Worm (Caenorhabditis elegans) whole organism, young adult: Measurements from ENCODE around the gene gcl-1.
A peak's percentile ranks its signal among the peaks of the same experiment; 100 is the strongest.

Source experiments
- B0035.1 ChIP-seq: sonication (generic microtip); optimal IDR thresholded peaks from 2 replicates; lab custom pipeline; 2016; ENCODE audit warnings: missing genetic modification characterization, mild to moderate bottlenecking, missing compliant biosample characterization, missing genotype, missing genetic modification reagents
- C17E4.6 ChIP-seq: fragments of 200-800 bp; sonication (Bioruptor generic); IDR thresholded peaks from 2 replicates; pipeline ENCODE4 v1.3.6; 2022; ENCODE audit warnings: missing genetic modification reagents, missing genetic modification characterization, missing compliant biosample characterization
- F10E7.11 ChIP-seq: sonication (generic microtip); optimal IDR thresholded peaks from 2 replicates; lab custom pipeline; 2017; ENCODE audit warnings: mild to moderate bottlenecking, missing genetic modification characterization, moderate library complexity, missing compliant biosample characterization
- F23B12.7 ChIP-seq: sonication (generic microtip); optimal IDR thresholded peaks from 2 replicates; lab custom pipeline; 2017; ENCODE audit warnings: missing genetic modification characterization, mild to moderate bottlenecking, missing compliant biosample characterization, antibody characterized with exemption, moderate library complexity; ENCODE audit not compliant: insufficient read depth
- F33H1.4 ChIP-seq: fragments of 200-800 bp; sonication (Bioruptor generic); IDR thresholded peaks from 2 replicates; pipeline ENCODE4 v1.3.6; 2022; ENCODE audit warnings: missing genetic modification reagents, missing genetic modification characterization, missing compliant biosample characterization
- F37B4.10 ChIP-seq: fragments of 200-800 bp; sonication (Bioruptor generic); IDR thresholded peaks from 2 replicates; pipeline ENCODE4 v1.3.6; 2022; ENCODE audit warnings: missing genetic modification characterization, missing compliant biosample characterization
- F52B5.7 ChIP-seq: sonication (generic microtip); optimal IDR thresholded peaks from 2 replicates; lab custom pipeline; 2016; ENCODE audit warnings: mild to moderate bottlenecking, missing genetic modification characterization, missing compliant biosample characterization
- F57A8.1 ChIP-seq: fragments of 200-800 bp; sonication (Bioruptor generic); optimal IDR thresholded peaks from 2 replicates; lab custom pipeline; 2018; ENCODE audit warnings: mild to moderate bottlenecking, missing genetic modification characterization, moderate library complexity, missing compliant biosample characterization
- Y53F4B.3 ChIP-seq: fragments of 200-800 bp; sonication (Bioruptor generic); IDR thresholded peaks from 2 replicates; pipeline ENCODE4 v1.3.6; 2022; ENCODE audit warnings: missing genetic modification reagents, missing genetic modification characterization, missing compliant biosample characterization
- Y53G8AR.9 ChIP-seq: fragments of 200-800 bp; sonication (Bioruptor generic); conservative IDR thresholded peaks from 2 replicates; pipeline ENCODE4 v1.3.6; 2022; ENCODE audit warnings: missing genetic modification reagents, missing genetic modification characterization, missing compliant biosample characterization
- Y56A3A.18 ChIP-seq: fragments of 200-800 bp; sonication (Bioruptor generic); IDR thresholded peaks from 2 replicates; pipeline ENCODE4 v1.3.6; 2022; ENCODE audit warnings: missing genetic modification reagents, missing genetic modification characterization, missing compliant biosample characterization
- Y67H2A.10 ChIP-seq: fragments of 200-800 bp; sonication (Bioruptor generic); conservative IDR thresholded peaks from 2 replicates; pipeline ENCODE4 v1.3.6; 2022; ENCODE audit warnings: missing genetic modification reagents, missing genetic modification characterization, missing compliant biosample characterization
- ZK185.1 ChIP-seq: sonication (generic microtip); optimal IDR thresholded peaks from 2 replicates; lab custom pipeline; 2016; ENCODE audit warnings: mild to moderate bottlenecking, missing genetic modification characterization, missing compliant biosample characterization; ENCODE audit not compliant: poor library complexity, severe bottlenecking
- akir-1 ChIP-seq: fragments of 200-800 bp; sonication (Bioruptor generic); optimal IDR thresholded peaks from 2 replicates; lab custom pipeline; 2018; ENCODE audit warnings: mild to moderate bottlenecking, missing genetic modification characterization, moderate library complexity, missing compliant biosample characterization
- ama-1 ChIP-seq, 3 experiments: fragments of 150-350 bp in 1 of 3; sonication (generic microtip) in 2 of 3; optimal IDR thresholded peaks; 2 replicates each; lab custom pipeline; 2014 to 2018; ENCODE audit warnings: missing biosample characterization in 2 of 3, missing genetic modification characterization in 2 of 3, missing genetic modification reagents in 2 of 3
- bed-2 ChIP-seq: fragments of 200-800 bp; sonication (Bioruptor generic); IDR thresholded peaks from 2 replicates; pipeline ENCODE4 v1.3.6; 2022; ENCODE audit warnings: missing genetic modification reagents, missing genetic modification characterization, missing compliant biosample characterization
- cebp-1 ChIP-seq, 2 experiments: fragments of 200-800 bp in 1 of 2; sonication (Bioruptor generic) in 1 of 2; sonication (generic microtip) in 1 of 2; IDR thresholded peaks in 1 of 2; optimal IDR thresholded peaks in 1 of 2; 2 replicates each; pipeline versions ENCODE4 v1.3.6 to Lab custom; 2017 to 2022; ENCODE audit warnings: missing compliant biosample characterization in 2 of 2, missing genetic modification characterization in 2 of 2, mild to moderate bottlenecking in 1 of 2, missing genetic modification reagents in 1 of 2, moderate library complexity in 1 of 2
- chd-7 ChIP-seq: sonication (generic microtip); optimal IDR thresholded peaks from 2 replicates; lab custom pipeline; 2016; ENCODE audit warnings: mild to moderate bottlenecking, missing genetic modification characterization, moderate library complexity, missing compliant biosample characterization
- die-1 ChIP-seq: sonication (generic microtip); optimal IDR thresholded peaks from 2 replicates; lab custom pipeline; 2016; ENCODE audit warnings: missing genotype, mild to moderate bottlenecking, missing genetic modification characterization, missing compliant biosample characterization
- dox-1 ChIP-seq: fragments of 200-800 bp; sonication (Bioruptor generic); IDR thresholded peaks from 2 replicates; pipeline ENCODE4 v1.3.6; 2022; ENCODE audit warnings: missing genetic modification reagents, missing genetic modification characterization, missing compliant biosample characterization
- efl-1 ChIP-seq: fragments of 150-350 bp; optimal IDR thresholded peaks from 2 replicates; lab custom pipeline; 2014; ENCODE audit warnings: missing biosample characterization, missing genetic modification reagents, missing genetic modification characterization
- egl-44 ChIP-seq: fragments of 200-800 bp; sonication (Bioruptor generic); IDR thresholded peaks from 2 replicates; pipeline ENCODE4 v1.3.6; 2022; ENCODE audit warnings: missing genetic modification reagents, missing genetic modification characterization, missing compliant biosample characterization
- egrh-3 ChIP-seq: fragments of 200-800 bp; sonication (Bioruptor generic); IDR thresholded peaks from 2 replicates; pipeline ENCODE4 v1.3.6; 2022; ENCODE audit warnings: missing genetic modification reagents, missing genetic modification characterization, missing compliant biosample characterization
- hlh-26 ChIP-seq: fragments of 200-800 bp; sonication (Bioruptor generic); conservative IDR thresholded peaks from 2 replicates; pipeline ENCODE4 v1.3.6; 2022; ENCODE audit warnings: missing genetic modification reagents, missing genetic modification characterization, missing compliant biosample characterization
- hmg-20 ChIP-seq: fragments of 200-800 bp; sonication (Bioruptor generic); IDR thresholded peaks from 2 replicates; pipeline ENCODE4 v1.3.6; 2022; ENCODE audit warnings: missing genetic modification reagents, missing genetic modification characterization, missing compliant biosample characterization
- hsf-1 ChIP-seq: fragments of 200-800 bp; sonication (Bioruptor generic); IDR thresholded peaks from 2 replicates; pipeline ENCODE4 v1.3.6; 2022; ENCODE audit warnings: missing genetic modification reagents, missing genetic modification characterization, missing compliant biosample characterization
- let-526 ChIP-seq: fragments of 200-800 bp; sonication (Bioruptor generic); IDR thresholded peaks from 2 replicates; pipeline ENCODE4 v1.3.6; 2022; ENCODE audit warnings: missing genetic modification reagents, missing genetic modification characterization, missing compliant biosample characterization
- lir-1 ChIP-seq: fragments of 200-800 bp; sonication (Bioruptor generic); conservative IDR thresholded peaks from 2 replicates; pipeline ENCODE4 v1.3.6; 2022; ENCODE audit warnings: missing genetic modification reagents, missing genetic modification characterization, missing compliant biosample characterization
- lsl-1 ChIP-seq: fragments of 200-800 bp; sonication (Bioruptor generic); optimal IDR thresholded peaks from 2 replicates; lab custom pipeline; 2018; ENCODE audit warnings: mild to moderate bottlenecking, missing genetic modification characterization, moderate library complexity, missing compliant biosample characterization
- lsy-27 ChIP-seq: sonication (generic microtip); optimal IDR thresholded peaks from 2 replicates; lab custom pipeline; 2017; ENCODE audit warnings: missing genetic modification characterization, mild to moderate bottlenecking, missing compliant biosample characterization, antibody characterized with exemption, missing genotype, borderline replicate concordance; ENCODE audit not compliant: insufficient read depth
- madf-10 ChIP-seq: sonication (generic microtip); optimal IDR thresholded peaks from 2 replicates; lab custom pipeline; 2016; ENCODE audit warnings: mild to moderate bottlenecking, missing genetic modification characterization, missing compliant biosample characterization
- madf-6 ChIP-seq: fragments of 200-800 bp; sonication (Bioruptor generic); IDR thresholded peaks from 2 replicates; pipeline ENCODE4 v1.3.6; 2022; ENCODE audit warnings: missing genetic modification reagents, missing genetic modification characterization, missing compliant biosample characterization
- nfya-1 ChIP-seq: sonication (generic microtip); optimal IDR thresholded peaks from 2 replicates; lab custom pipeline; 2017; ENCODE audit warnings: antibody characterized with exemption, missing compliant biosample characterization, missing genetic modification characterization, borderline replicate concordance; ENCODE audit not compliant: insufficient read depth
- nfya-2 ChIP-seq: fragments of 200-800 bp; sonication (Bioruptor generic); IDR thresholded peaks from 2 replicates; pipeline ENCODE4 v1.3.6; 2022; ENCODE audit warnings: missing genetic modification reagents, missing genetic modification characterization, missing compliant biosample characterization
- sdz-38 ChIP-seq: sonication (generic microtip); optimal IDR thresholded peaks from 2 replicates; lab custom pipeline; 2016; ENCODE audit warnings: missing genotype, missing genetic modification characterization, missing compliant biosample characterization
- snpc-4 ChIP-seq, 5 experiments: fragments of 150-350 bp in 1 of 5; sonication (generic microtip) in 4 of 5; optimal IDR thresholded peaks; 2 replicates each; lab custom pipeline; 2014 to 2018; ENCODE audit warnings: missing genetic modification characterization in 5 of 5, missing biosample characterization in 3 of 5, antibody characterized with exemption in 2 of 5, mild to moderate bottlenecking in 2 of 5, missing compliant biosample characterization in 2 of 5, missing genotype in 2 of 5, moderate library complexity in 2 of 5, missing genetic modification reagents in 1 of 5
- unc-130 ChIP-seq: sonication (generic microtip); optimal IDR thresholded peaks from 2 replicates; lab custom pipeline; 2016; ENCODE audit warnings: missing genetic modification reagents, missing genetic modification characterization, missing compliant biosample characterization
- ztf-18 ChIP-seq: sonication (generic microtip); optimal IDR thresholded peaks from 2 replicates; lab custom pipeline; 2016; ENCODE audit warnings: missing genotype, mild to moderate bottlenecking, missing genetic modification characterization, missing compliant biosample characterization
- ztf-25 ChIP-seq: fragments of 200-800 bp; sonication (Bioruptor generic); IDR thresholded peaks from 2 replicates; pipeline ENCODE4 v1.3.6; 2022; ENCODE audit warnings: missing genetic modification reagents, missing genetic modification characterization, missing compliant biosample characterization
- ztf-3 ChIP-seq: fragments of 200-800 bp; sonication (Bioruptor generic); optimal IDR thresholded peaks from 2 replicates; lab custom pipeline; 2018; ENCODE audit warnings: mild to moderate bottlenecking, missing genetic modification characterization, missing compliant biosample characterization

The gcl-1 gene

ce11 chrIV:13374918-13375317 is 37.8 kb downstream of the gcl-1 start:
- TF ChIP-seq Y53G8AR.9 (GFP tag; lab: Robert Waterston, UW): no peak
- no peak for TF ChIP-seq efl-1 (GFP tag; lab: Kevin White, UChicago)
- TF ChIP-seq Y53F4B.3 (GFP tag; lab: Robert Waterston, UW): no peak
- no peak for TF ChIP-seq madf-10 (tag; lab: Kevin White, UChicago)
- TF ChIP-seq C17E4.6: no peak
- no peak for TF ChIP-seq F10E7.11 (tag; lab: Kevin White, UChicago)
- no peak for TF ChIP-seq F52B5.7 (tag; lab: Kevin White, UChicago)
- no peak for TF ChIP-seq Y67H2A.10 (GFP tag; lab: Robert Waterston, UW)
- TF ChIP-seq ama-1 (optimal IDR thresholded peaks at IDR 0.05; lab: Kevin White, UChicago): no peak
- no peak for TF ChIP-seq ama-1 (GFP tag; optimal IDR thresholded peaks at IDR 0.05; lab: Kevin White, UChicago)
- TF ChIP-seq nfya-2: no peak
- TF ChIP-seq lsl-1: no peak
- no peak for TF ChIP-seq akir-1
- no peak for TF ChIP-seq ztf-3 (GFP tag; lab: Kevin White, UChicago)
- TF ChIP-seq die-1 (tag; lab: Kevin White, UChicago): no peak

DNA sequence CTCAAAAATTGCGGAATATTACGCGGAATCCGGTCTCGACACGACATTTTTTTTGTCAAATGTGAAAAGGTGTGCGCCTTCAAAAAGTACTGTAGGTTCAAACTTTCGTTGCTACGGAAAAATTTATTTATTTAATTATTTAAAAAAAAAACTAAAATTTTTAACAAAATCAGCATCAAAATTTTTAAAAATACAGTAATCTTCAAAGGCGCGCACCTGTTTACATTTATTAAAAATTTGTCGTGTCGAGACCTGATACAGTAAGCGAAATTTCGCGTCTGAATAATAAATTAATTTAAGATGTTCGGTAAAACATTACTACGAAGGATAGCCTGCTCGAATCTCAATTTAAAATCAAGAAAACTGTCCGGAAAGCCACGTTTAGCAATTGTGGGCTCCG is 41.0 kb downstream of the gcl-1 start, which contains the start of gene Y62E10A.6:
Y62E10A.6 (plus strand) TSS at position 301 of the 400 bp plus-strand sequence.
- peak; percentile 14 for TF ChIP-seq ztf-18 (tag; lab: Kevin White, UChicago)
- peak; percentile 6 for TF ChIP-seq lsl-1
- no peak for TF ChIP-seq lsy-27 (tag; lab: Kevin White, UChicago)
- TF ChIP-seq, all 124 proteins: peak for 2

DNA sequence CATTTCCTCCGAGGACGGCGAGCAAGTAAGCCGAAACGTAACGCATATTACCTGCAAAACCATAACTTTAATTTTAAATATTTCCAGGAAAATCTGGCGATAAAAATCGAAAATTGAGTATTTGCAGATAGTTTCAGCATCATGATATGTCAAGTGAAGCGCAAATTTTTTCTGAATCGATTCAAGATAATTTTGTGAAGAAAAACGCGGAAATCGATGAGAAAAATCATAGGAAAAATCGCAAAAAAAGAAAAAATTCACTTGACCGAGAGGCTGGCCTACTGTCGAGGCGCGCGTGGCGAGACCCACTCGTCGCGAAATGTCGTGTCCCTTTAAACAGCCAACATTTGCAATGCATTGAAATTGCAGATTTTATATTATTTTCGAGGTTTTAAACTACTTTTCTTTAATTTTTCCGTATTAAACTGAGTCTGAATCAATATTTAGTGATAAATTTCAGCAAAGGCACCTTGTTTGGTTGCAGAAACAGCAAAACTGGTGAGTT is 42.4 kb downstream of the gcl-1 start, which contains the start of the genes rla-2, popl-7 and Y62E10A.24:
rla-2 (minus strand) TSS at position 51 of the 505 bp plus-strand sequence.
popl-7 (plus strand) TSS at position 455 of the 505 bp plus-strand sequence.
Y62E10A.24 (plus strand) TSS at position 476 of the 505 bp plus-strand sequence.
- TF ChIP-seq madf-6 (GFP tag; lab: Robert Waterston, UW): peak; percentile 12; the same call in 1 of the 2 replicates
- no peak for TF ChIP-seq egl-44 (GFP tag; lab: Robert Waterston, UW)
- peak; percentile 79 for TF ChIP-seq F33H1.4 (GFP tag; lab: Robert Waterston, UW)
- TF ChIP-seq snpc-4 (GFP tag; optimal IDR thresholded peaks at IDR 0.05; lab: Kevin White, UChicago): no peak
- TF ChIP-seq snpc-4 (tag; optimal IDR thresholded peaks at IDR 0.05; lab: Kevin White, UChicago): peak in 1 of 4 experiments; percentile 3
- no peak for TF ChIP-seq sdz-38
- TF ChIP-seq ztf-25 (GFP tag; lab: Robert Waterston, UW): no peak
- peak; percentile 27 for TF ChIP-seq F23B12.7
- TF ChIP-seq, all 124 proteins: peak for 4

- TF ChIP-seq F37B4.10 (GFP tag; lab: Robert Waterston, UW) (no peak), hmg-20 (GFP tag; lab: Robert Waterston, UW) (no peak), hlh-26 (GFP tag; lab: Robert Waterston, UW) (no peak), F57A8.1 (no peak), cebp-1 (GFP tag; IDR thresholded peaks at IDR 0.05; lab: Robert Waterston, UW) (no peak), cebp-1 (tag; optimal IDR thresholded peaks at IDR 0.05; lab: Kevin White, UChicago) (peak; percentile 5), nfya-1 (no peak), bed-2 (GFP tag; lab: Robert Waterston, UW) (no peak), dox-1 (GFP tag; lab: Robert Waterston, UW) (no peak), lir-1 (GFP tag; lab: Robert Waterston, UW) (no peak), unc-130 (GFP tag; lab: Kevin White, UChicago) (no peak), let-526 (no peak), B0035.1 (no peak), F10E7.11 (tag; lab: Kevin White, UChicago) (no peak), chd-7 (peak; percentile 31), ZK185.1 (tag; lab: Kevin White, UChicago) (no peak), egrh-3 (GFP tag; lab: Robert Waterston, UW) (peak; percentile 92), F52B5.7 (tag; lab: Kevin White, UChicago) (no peak), Y56A3A.18 (GFP tag; lab: Robert Waterston, UW) (peak; percentile 69), hsf-1 (GFP tag; lab: Robert Waterston, UW) (peak; percentile 56)
Observed at ce11 chrIV:13369120-13369842, 43.4 kb downstream of the gcl-1 start, which contains the start of gene agt-1. Gene agt-1 (minus strand): TSS chrIV:13369412.
